Worm (Caenorhabditis elegans) whole organism, early embryonic: Measurements from ENCODE around the gene K12B6.4.

ENCODE experiments used
- B0310.2 ChIP-seq: sonication (generic microtip); optimal IDR thresholded peaks from 2 replicates; lab custom pipeline; 2016; ENCODE audit warnings: mild to moderate bottlenecking, missing genetic modification characterization, missing compliant biosample characterization
- F13C5.2 ChIP-seq: sonication (generic microtip); optimal IDR thresholded peaks from 2 replicates; lab custom pipeline; 2017; ENCODE audit warnings: mild to moderate bottlenecking, missing genetic modification characterization, inconsistent platforms, missing compliant biosample characterization
- aly-1 ChIP-seq: sonication (generic microtip); optimal IDR thresholded peaks from 2 replicates; lab custom pipeline; 2016; ENCODE audit warnings: missing genetic modification characterization, missing compliant biosample characterization
- ama-1 ChIP-seq: fragments of 150-350 bp; optimal IDR thresholded peaks from 2 replicates; lab custom pipeline; 2014
- ceh-13 ChIP-seq: fragments of 200-800 bp; sonication (Bioruptor generic); optimal IDR thresholded peaks from 2 replicates; lab custom pipeline; 2018; ENCODE audit warnings: mild to moderate bottlenecking, missing genetic modification characterization, missing compliant biosample characterization
- ceh-36 ChIP-seq: sonication (generic microtip); optimal IDR thresholded peaks from 2 replicates; lab custom pipeline; 2016; ENCODE audit warnings: missing genetic modification characterization, inconsistent platforms, missing compliant biosample characterization
- ets-7 ChIP-seq: sonication (generic microtip); optimal IDR thresholded peaks from 2 replicates; lab custom pipeline; 2016; ENCODE audit warnings: missing genotype, missing genetic modification characterization, missing compliant biosample characterization
- flt-1 ChIP-seq: fragments of 200-800 bp; sonication (Bioruptor generic); IDR thresholded peaks from 2 replicates; pipeline ENCODE4 v1.3.6; 2022; ENCODE audit warnings: missing genetic modification characterization, missing compliant biosample characterization
- hmbx-1 ChIP-seq: sonication (generic microtip); optimal IDR thresholded peaks from 2 replicates; lab custom pipeline; 2016; ENCODE audit warnings: mild to moderate bottlenecking, missing genetic modification characterization, missing compliant biosample characterization
- hmg-4 ChIP-seq: fragments of 200-800 bp; sonication (Bioruptor generic); optimal IDR thresholded peaks from 2 replicates; lab custom pipeline; 2018; ENCODE audit warnings: mild to moderate bottlenecking, missing genetic modification characterization, missing compliant biosample characterization
- hnd-1 ChIP-seq: sonication (generic microtip); optimal IDR thresholded peaks from 2 replicates; lab custom pipeline; 2016; ENCODE audit warnings: missing genetic modification characterization, missing compliant biosample characterization
- pes-1 ChIP-seq: fragments of 200-800 bp; sonication (Bioruptor generic); IDR thresholded peaks from 2 replicates; pipeline ENCODE4 v1.3.6; 2022; ENCODE audit warnings: missing genetic modification reagents, missing genetic modification characterization, missing compliant biosample characterization
- scrt-1 ChIP-seq: fragments of 200-800 bp; sonication (Bioruptor generic); IDR thresholded peaks from 2 replicates; pipeline ENCODE4 v1.3.6; 2022; ENCODE audit warnings: missing genetic modification characterization, missing compliant biosample characterization
- sea-1 ChIP-seq: fragments of 200-800 bp; sonication (Bioruptor generic); conservative IDR thresholded peaks from 2 replicates; pipeline ENCODE4 v1.3.6; 2022; ENCODE audit warnings: missing genetic modification characterization, missing compliant biosample characterization
- tbx-11 ChIP-seq: fragments of 200-800 bp; sonication (Bioruptor generic); IDR thresholded peaks from 2 replicates; pipeline ENCODE4 v1.3.6; 2022; ENCODE audit warnings: missing genetic modification characterization, missing compliant biosample characterization
- tbx-37 ChIP-seq: fragments of 200-800 bp; sonication (Bioruptor generic); conservative IDR thresholded peaks from 2 replicates; pipeline ENCODE4 v1.3.6; 2022; ENCODE audit warnings: missing genetic modification reagents, missing genetic modification characterization, missing compliant biosample characterization
- tra-4 ChIP-seq: sonication (generic microtip); optimal IDR thresholded peaks from 2 replicates; lab custom pipeline; 2017; ENCODE audit warnings: missing genetic modification characterization, missing compliant biosample characterization

The K12B6.4 gene

ce11 chrV:6291301-6291700 lies 10.2 kb upstream of the K12B6.4 start:
- TF ChIP-seq pes-1 (GFP tag; lab: Robert Waterston, UW) (no peak), aly-1 (tag; lab: Kevin White, UChicago) (no peak), F13C5.2 (tag; lab: Kevin White, UChicago) (no peak), ama-1 (lab: Kevin White, UChicago) (no peak), ets-7 (tag; lab: Kevin White, UChicago) (no peak), hnd-1 (no peak)

- no peak for TF ChIP-seq hnd-1
- TF ChIP-seq ets-7 (tag; lab: Kevin White, UChicago) = no peak
- no peak for TF ChIP-seq F13C5.2 (tag; lab: Kevin White, UChicago)
- no peak for TF ChIP-seq hmg-4 (GFP tag; lab: Kevin White, UChicago)
- no peak for TF ChIP-seq scrt-1
- no peak for TF ChIP-seq flt-1
- no peak for TF ChIP-seq ama-1 (lab: Kevin White, UChicago)
- no peak for TF ChIP-seq aly-1 (tag; lab: Kevin White, UChicago)
- no peak for TF ChIP-seq tbx-37 (GFP tag; lab: Robert Waterston, UW)
- no peak for TF ChIP-seq sea-1 (GFP tag; lab: Robert Waterston, UW)
- no peak for TF ChIP-seq hmbx-1 (tag; lab: Kevin White, UChicago)
- TF ChIP-seq tbx-11 (GFP tag; lab: Robert Waterston, UW) = no peak
- TF ChIP-seq ceh-13 (GFP tag; lab: Kevin White, UChicago) = no peak
- no peak for TF ChIP-seq tra-4 (tag; lab: Kevin White, UChicago)
- TF ChIP-seq ceh-36 (tag; lab: Kevin White, UChicago) = no peak
- TF ChIP-seq pes-1 (GFP tag; lab: Robert Waterston, UW) = no peak
- TF ChIP-seq B0310.2 (tag; lab: Kevin White, UChicago) = no peak
Measured at ce11 chrV:6288607-6289006, 7.5 kb upstream of the K12B6.4 start, which contains the start of gene K12B6.11. K12B6.11 (plus strand) TSS chrV:6288907.

DNA sequence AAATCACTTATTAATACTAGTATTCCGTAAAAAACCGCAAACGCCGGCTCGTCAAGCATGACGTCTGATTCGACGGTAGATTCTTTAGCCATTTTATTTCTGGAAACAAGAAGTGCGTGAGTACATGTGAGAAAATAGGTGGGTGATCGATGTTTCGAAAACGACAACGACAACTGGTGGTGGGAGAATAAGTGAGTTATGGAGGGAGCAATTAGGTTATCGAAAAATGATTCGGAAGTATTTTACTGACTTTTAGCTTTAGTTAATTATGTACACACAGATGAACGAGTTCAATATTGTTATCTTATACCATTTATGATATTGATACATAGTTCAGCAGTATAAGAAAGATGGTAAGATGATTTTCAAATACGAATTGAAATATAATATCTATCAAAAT lies 5.3 kb upstream of the K12B6.4 start, which contains the start of gene srn-1:
srn-1 (minus strand) TSS at position 101 of the 400 bp plus-strand sequence.
- TF ChIP-seq hmg-4 (GFP tag; lab: Kevin White, UChicago) = no peak
- no peak for TF ChIP-seq hmbx-1 (tag; lab: Kevin White, UChicago)
- TF ChIP-seq scrt-1 = no peak
- TF ChIP-seq tbx-11 (GFP tag; lab: Robert Waterston, UW) = no peak
- no peak for TF ChIP-seq ceh-13 (GFP tag; lab: Kevin White, UChicago)
- TF ChIP-seq ets-7 (tag; lab: Kevin White, UChicago) = no peak
- TF ChIP-seq pes-1 (GFP tag; lab: Robert Waterston, UW) = no peak
- no peak for TF ChIP-seq sea-1 (GFP tag; lab: Robert Waterston, UW)
- TF ChIP-seq flt-1 = no peak
- TF ChIP-seq tra-4 (tag; lab: Kevin White, UChicago) = no peak
- no peak for TF ChIP-seq ceh-36 (tag; lab: Kevin White, UChicago)
- TF ChIP-seq aly-1 (tag; lab: Kevin White, UChicago) = no peak
- TF ChIP-seq hnd-1 = no peak
- no peak for TF ChIP-seq B0310.2 (tag; lab: Kevin White, UChicago)
- TF ChIP-seq ama-1 (lab: Kevin White, UChicago) = no peak
- TF ChIP-seq F13C5.2 (tag; lab: Kevin White, UChicago) = no peak
- no peak for TF ChIP-seq tbx-37 (GFP tag; lab: Robert Waterston, UW)

DNA sequence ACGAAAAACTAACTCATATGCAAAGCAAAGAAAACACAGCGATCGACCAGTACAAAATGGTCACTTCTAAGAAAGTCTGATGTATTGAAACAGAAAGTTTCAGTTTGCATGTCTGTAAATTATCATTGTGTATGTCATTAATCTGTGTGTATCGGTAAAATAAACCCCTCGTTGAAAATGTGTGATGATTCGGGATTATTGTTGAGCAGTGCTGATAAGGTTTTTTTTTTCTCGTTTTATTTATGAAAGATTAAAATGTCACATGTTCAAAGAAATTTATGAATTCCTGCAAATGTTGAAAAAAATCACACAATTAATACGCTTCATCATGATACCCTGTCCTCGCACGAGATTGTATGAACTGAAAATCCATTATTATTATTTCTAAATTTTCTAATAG lies 1.0 kb downstream of the K12B6.4 start:
- TF ChIP-seq ets-7 (tag; lab: Kevin White, UChicago) = no peak
- TF ChIP-seq scrt-1 = no peak
- no peak for TF ChIP-seq aly-1 (tag; lab: Kevin White, UChicago)
- no peak for TF ChIP-seq ceh-36 (tag; lab: Kevin White, UChicago)
- no peak for TF ChIP-seq ama-1 (lab: Kevin White, UChicago)
- no peak for TF ChIP-seq hmbx-1 (tag; lab: Kevin White, UChicago)
- TF ChIP-seq F13C5.2 (tag; lab: Kevin White, UChicago) = no peak
- no peak for TF ChIP-seq tbx-37 (GFP tag; lab: Robert Waterston, UW)
- no peak for TF ChIP-seq hnd-1
- no peak for TF ChIP-seq ceh-13 (GFP tag; lab: Kevin White, UChicago)
- no peak for TF ChIP-seq tbx-11 (GFP tag; lab: Robert Waterston, UW)
- no peak for TF ChIP-seq B0310.2 (tag; lab: Kevin White, UChicago)
- TF ChIP-seq sea-1 (GFP tag; lab: Robert Waterston, UW) = no peak
- TF ChIP-seq pes-1 (GFP tag; lab: Robert Waterston, UW) = no peak
- TF ChIP-seq hmg-4 (GFP tag; lab: Kevin White, UChicago) = no peak
- TF ChIP-seq tra-4 (tag; lab: Kevin White, UChicago) = no peak
- no peak for TF ChIP-seq flt-1

- TF ChIP-seq sea-1 (GFP tag; lab: Robert Waterston, UW) (no peak), pes-1 (GFP tag; lab: Robert Waterston, UW) (no peak), ets-7 (tag; lab: Kevin White, UChicago) (no peak), hmbx-1 (tag; lab: Kevin White, UChicago) (no peak), tra-4 (tag; lab: Kevin White, UChicago) (no peak), B0310.2 (tag; lab: Kevin White, UChicago) (no peak), ceh-36 (tag; lab: Kevin White, UChicago) (no peak), hmg-4 (GFP tag; lab: Kevin White, UChicago) (no peak), ceh-13 (GFP tag; lab: Kevin White, UChicago) (no peak)
Measured at ce11 chrV:6278117-6279081, 2.7 kb downstream of the K12B6.4 start, which contains the start of gene fil-2. fil-2 (plus strand) TSS chrV:6279031.

DNA sequence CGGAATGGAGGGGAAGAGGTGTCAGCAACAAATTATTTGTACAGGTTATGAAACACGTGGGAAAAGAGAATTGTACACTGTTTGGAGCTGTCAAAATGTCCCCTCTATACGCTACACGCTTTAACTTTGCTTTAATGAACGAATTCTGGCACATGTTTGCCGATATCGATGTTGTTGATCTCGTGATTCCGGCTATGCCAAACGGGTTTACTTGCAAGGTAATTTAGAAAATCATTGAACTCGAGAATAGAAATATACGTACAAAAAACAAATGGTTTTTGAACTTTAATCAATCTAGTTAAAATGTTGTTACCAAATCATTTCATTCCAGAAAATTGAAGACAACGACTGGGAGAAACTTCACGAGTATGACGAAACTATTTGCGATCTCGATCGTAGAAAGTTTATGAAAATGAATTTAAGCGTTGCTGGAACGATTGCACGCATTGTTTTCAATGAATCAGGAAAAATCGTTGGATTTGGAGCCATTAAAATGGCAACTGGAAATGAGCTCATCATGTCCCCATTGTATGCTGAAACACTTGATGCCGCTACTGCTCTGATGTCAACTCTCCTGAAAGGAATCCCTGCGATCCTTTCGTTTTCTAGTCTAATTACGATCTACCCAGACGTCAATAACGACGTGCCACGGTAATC lies 3.8 kb downstream of the K12B6.4 start:
- no peak for TF ChIP-seq flt-1
- no peak for TF ChIP-seq ets-7 (tag; lab: Kevin White, UChicago)
- no peak for TF ChIP-seq pes-1 (GFP tag; lab: Robert Waterston, UW)
- no peak for TF ChIP-seq aly-1 (tag; lab: Kevin White, UChicago)
- no peak for TF ChIP-seq scrt-1
- TF ChIP-seq ama-1 (lab: Kevin White, UChicago) = no peak
- TF ChIP-seq tbx-37 (GFP tag; lab: Robert Waterston, UW) = no peak
- TF ChIP-seq hnd-1 = no peak
- TF ChIP-seq ceh-36 (tag; lab: Kevin White, UChicago) = no peak
- TF ChIP-seq F13C5.2 (tag; lab: Kevin White, UChicago) = no peak
- TF ChIP-seq hmg-4 (GFP tag; lab: Kevin White, UChicago) = no peak
- TF ChIP-seq ceh-13 (GFP tag; lab: Kevin White, UChicago) = no peak
- no peak for TF ChIP-seq tra-4 (tag; lab: Kevin White, UChicago)
- no peak for TF ChIP-seq B0310.2 (tag; lab: Kevin White, UChicago)
- TF ChIP-seq sea-1 (GFP tag; lab: Robert Waterston, UW) = no peak
- TF ChIP-seq tbx-11 (GFP tag; lab: Robert Waterston, UW) = no peak
- TF ChIP-seq hmbx-1 (tag; lab: Kevin White, UChicago) = no peak
